Fruit fly (Drosophila melanogaster): Measurements from ENCODE around the gene thw.
A peak's percentile ranks its signal among the peaks of the same experiment; 100 is the strongest.

Gene thw

DNA sequence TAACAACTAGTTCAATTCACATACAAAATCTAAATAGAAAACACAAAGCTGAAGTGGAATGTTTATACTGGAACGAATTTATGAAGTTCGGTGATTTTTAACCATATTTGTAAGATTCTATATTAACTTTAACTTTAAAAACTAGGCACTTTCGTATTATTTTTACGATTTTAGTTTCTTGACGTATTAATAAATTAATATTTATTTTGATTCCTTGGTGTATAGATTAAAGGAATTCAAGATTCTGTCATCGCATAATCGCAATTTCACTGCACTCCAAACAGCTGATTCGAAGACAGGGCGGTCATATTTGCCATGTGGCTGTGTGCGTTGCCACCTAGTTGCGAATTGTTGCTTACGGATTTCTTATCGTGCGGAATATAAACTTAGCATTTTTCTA, 25.2 kb downstream of the thw start, which contains the start of the genes CG1227 and Dtwd2:
TSS of gene CG1227 (minus strand) at position 279 of the 400 bp plus-strand sequence.
TSS of gene Dtwd2 (plus strand) at position 336 of the 400 bp plus-strand sequence.
- peak; percentile 97 for TF ChIP-seq CG14711 (tag; optimal IDR thresholded peaks at IDR 0.05)
- TF ChIP-seq CG11617 (GFP tag; optimal IDR thresholded peaks at IDR 0.05): peak; percentile 94
- TF ChIP-seq bab1 (GFP tag; optimal IDR thresholded peaks at IDR 0.05): peak; percentile 99
- TF ChIP-seq Mnt (GFP tag; optimal IDR thresholded peaks at IDR 0.05): peak; percentile 91
- no peak for TF ChIP-seq cnc (optimal IDR thresholded peaks at IDR 0.05)
- TF ChIP-seq pad (GFP tag; optimal IDR thresholded peaks at IDR 0.05): peak; percentile 72
- TF ChIP-seq CG33017 (tag; optimal IDR thresholded peaks at IDR 0.05): peak; percentile 99
- peak; percentile 74 for TF ChIP-seq Hr96 (GFP tag; optimal IDR thresholded peaks at IDR 0.05)
- peak; percentile 85 for TF ChIP-seq CG12768 (GFP tag; optimal IDR thresholded peaks at IDR 0.05)
- peak; percentile 57 for TF ChIP-seq CG1620 (GFP tag; optimal IDR thresholded peaks at IDR 0.05)
- peak; percentile 78 for TF ChIP-seq toe (GFP tag; optimal IDR thresholded peaks at IDR 0.05)
- TF ChIP-seq ovo (GFP tag; optimal IDR thresholded peaks at IDR 0.05): peak; percentile 40
- TF ChIP-seq CG7045 (GFP tag; optimal IDR thresholded peaks at IDR 0.05): peak; percentile 97
- peak; percentile 77 for TF ChIP-seq tj (GFP tag; optimal IDR thresholded peaks at IDR 0.05)
- TF ChIP-seq Clk (GFP tag; optimal IDR thresholded peaks at IDR 0.05): peak; percentile 37
- TF ChIP-seq CG5204 (GFP tag; optimal IDR thresholded peaks at IDR 0.05): peak; percentile 83
- peak; percentile 98 for TF ChIP-seq CG7101 (tag; optimal IDR thresholded peaks at IDR 0.05)
- peak; percentile 63 for TF ChIP-seq cic (GFP tag; optimal IDR thresholded peaks at IDR 0.05)
- TF ChIP-seq kay (GFP tag; ENCODE audit: borderline replicate concordance): peak; percentile 29
- TF ChIP-seq Crg-1 (GFP tag; optimal IDR thresholded peaks at IDR 0.05): peak; percentile 64

DNA sequence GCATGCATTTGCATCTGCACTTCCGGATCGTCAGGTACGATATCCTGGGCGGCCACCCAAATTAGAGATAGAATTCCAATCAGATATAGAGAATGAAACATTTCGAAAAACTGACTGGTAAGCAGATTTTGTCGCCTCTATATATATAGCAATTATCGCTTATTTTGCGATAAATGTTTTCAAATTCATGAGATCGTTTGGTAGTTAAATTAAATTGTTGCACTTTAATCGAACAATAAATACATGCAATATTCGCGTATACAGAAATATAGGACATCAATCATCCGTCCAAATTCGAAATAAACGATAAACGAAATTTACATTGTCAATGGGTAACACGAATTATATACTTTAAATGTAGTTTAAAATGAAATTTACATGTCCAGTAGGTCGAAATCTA, 27.6 kb downstream of the thw start, which contains the start of gene Obp84a:
TSS of gene Obp84a (minus strand) at position 101 of the 400 bp plus-strand sequence.
- TF ChIP-seq Hr96 (GFP tag; optimal IDR thresholded peaks at IDR 0.05): no peak
- no peak for TF ChIP-seq tj (GFP tag; optimal IDR thresholded peaks at IDR 0.05)
- no peak for TF ChIP-seq CG7045 (GFP tag; optimal IDR thresholded peaks at IDR 0.05)
- TF ChIP-seq kay (GFP tag; ENCODE audit: borderline replicate concordance): no peak
- TF ChIP-seq CG7101 (tag; optimal IDR thresholded peaks at IDR 0.05): no peak
- no peak for TF ChIP-seq CG11617 (GFP tag; optimal IDR thresholded peaks at IDR 0.05)
- TF ChIP-seq CG1620 (GFP tag; optimal IDR thresholded peaks at IDR 0.05): no peak
- no peak for TF ChIP-seq cic (GFP tag; optimal IDR thresholded peaks at IDR 0.05)
- TF ChIP-seq bab1 (GFP tag; optimal IDR thresholded peaks at IDR 0.05): no peak
- no peak for TF ChIP-seq CG14711 (tag; optimal IDR thresholded peaks at IDR 0.05)
- no peak for TF ChIP-seq cnc (optimal IDR thresholded peaks at IDR 0.05)

- no peak for TF ChIP-seq CG11617 (GFP tag; optimal IDR thresholded peaks at IDR 0.05)
- no peak for TF ChIP-seq pad (GFP tag; optimal IDR thresholded peaks at IDR 0.05)
- no peak for TF ChIP-seq CG14711 (tag; optimal IDR thresholded peaks at IDR 0.05)
- TF ChIP-seq cic (GFP tag; optimal IDR thresholded peaks at IDR 0.05): no peak
- TF ChIP-seq CG12768 (GFP tag; optimal IDR thresholded peaks at IDR 0.05): no peak
- TF ChIP-seq tj (GFP tag; optimal IDR thresholded peaks at IDR 0.05): no peak
- no peak for TF ChIP-seq CG7101 (tag; optimal IDR thresholded peaks at IDR 0.05)
- no peak for TF ChIP-seq CG7045 (GFP tag; optimal IDR thresholded peaks at IDR 0.05)
- no peak for TF ChIP-seq bab1 (GFP tag; optimal IDR thresholded peaks at IDR 0.05)
- TF ChIP-seq toe (GFP tag; optimal IDR thresholded peaks at IDR 0.05): no peak
Observed at dm6 chr3R:7259554-7259953, 35.3 kb downstream of the thw start.

DNA sequence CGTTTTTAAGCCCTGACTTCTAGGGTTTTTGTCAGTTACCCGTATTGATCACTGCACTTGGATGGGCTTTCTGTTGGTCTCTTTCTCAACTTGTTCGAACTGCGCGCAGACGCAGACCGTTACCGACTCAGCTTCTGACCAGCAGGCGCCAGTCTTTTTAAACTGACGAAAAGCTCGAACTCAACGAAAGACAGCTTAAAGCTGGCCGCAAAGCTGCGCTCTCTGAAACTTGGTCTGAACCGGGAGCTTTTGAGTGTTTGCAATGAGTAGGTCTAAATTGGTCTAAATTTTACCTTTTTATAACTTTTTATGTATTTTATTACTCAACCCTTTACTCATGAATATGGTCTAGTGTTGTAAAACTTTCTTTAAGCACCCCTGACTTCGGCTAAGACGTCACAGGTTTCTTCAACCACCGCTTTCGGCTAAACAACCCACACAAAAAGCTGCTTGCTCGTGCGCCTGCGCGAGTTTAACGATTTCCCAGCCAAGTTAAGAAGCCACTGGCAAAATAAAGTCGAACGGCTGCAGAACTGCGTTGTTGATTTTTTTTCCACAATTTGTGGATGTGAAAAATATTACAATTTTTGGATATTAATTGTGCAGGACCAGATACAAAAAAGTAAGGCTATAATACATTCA, 41.5 kb downstream of the thw start, which contains the start of the genes Gld and Syt4:
TSS of gene Gld (minus strand) at position 137 of the 642 bp plus-strand sequence.
TSS of gene Syt4 (plus strand) at position 499 of the 642 bp plus-strand sequence.
- TF ChIP-seq bab1 (GFP tag; optimal IDR thresholded peaks at IDR 0.05) (no peak), pad (GFP tag; optimal IDR thresholded peaks at IDR 0.05) (no peak), kay (GFP tag; ENCODE audit: borderline replicate concordance) (no peak), CG7045 (GFP tag; optimal IDR thresholded peaks at IDR 0.05) (no peak), ovo (GFP tag; optimal IDR thresholded peaks at IDR 0.05) (no peak)

dm6 chr3R:7274973-7275525, 50.8 kb downstream of the thw start:
- TF ChIP-seq CG11617 (GFP tag; optimal IDR thresholded peaks at IDR 0.05) (no peak), CG5204 (GFP tag; optimal IDR thresholded peaks at IDR 0.05) (no peak), tj (GFP tag; optimal IDR thresholded peaks at IDR 0.05) (no peak), CG1620 (GFP tag; optimal IDR thresholded peaks at IDR 0.05) (no peak), ovo (GFP tag; optimal IDR thresholded peaks at IDR 0.05) (no peak), Crg-1 (GFP tag; optimal IDR thresholded peaks at IDR 0.05) (no peak), Clk (GFP tag; optimal IDR thresholded peaks at IDR 0.05) (no peak), cic (GFP tag; optimal IDR thresholded peaks at IDR 0.05) (no peak), Mnt (GFP tag; optimal IDR thresholded peaks at IDR 0.05) (no peak), cnc (optimal IDR thresholded peaks at IDR 0.05) (no peak), kay (GFP tag; ENCODE audit: borderline replicate concordance) (no peak), toe (GFP tag; optimal IDR thresholded peaks at IDR 0.05) (no peak), CG14711 (tag; optimal IDR thresholded peaks at IDR 0.05) (no peak), pad (GFP tag; optimal IDR thresholded peaks at IDR 0.05) (no peak), CG7045 (GFP tag; optimal IDR thresholded peaks at IDR 0.05) (no peak), CG12768 (GFP tag; optimal IDR thresholded peaks at IDR 0.05) (no peak), CG7101 (tag; optimal IDR thresholded peaks at IDR 0.05) (no peak), CG33017 (tag; optimal IDR thresholded peaks at IDR 0.05) (no peak), bab1 (GFP tag; optimal IDR thresholded peaks at IDR 0.05) (no peak)

dm6 chr3R:7276782-7277181, 52.6 kb downstream of the thw start:
- TF ChIP-seq CG7101 (tag; optimal IDR thresholded peaks at IDR 0.05): no peak
- no peak for TF ChIP-seq Hr96 (GFP tag; optimal IDR thresholded peaks at IDR 0.05)
- TF ChIP-seq CG33017 (tag; optimal IDR thresholded peaks at IDR 0.05): no peak
- TF ChIP-seq pad (GFP tag; optimal IDR thresholded peaks at IDR 0.05): no peak
- TF ChIP-seq CG1620 (GFP tag; optimal IDR thresholded peaks at IDR 0.05): no peak
- TF ChIP-seq Mnt (GFP tag; optimal IDR thresholded peaks at IDR 0.05): no peak
- TF ChIP-seq kay (GFP tag; ENCODE audit: borderline replicate concordance): no peak
- no peak for TF ChIP-seq cic (GFP tag; optimal IDR thresholded peaks at IDR 0.05)
- TF ChIP-seq Clk (GFP tag; optimal IDR thresholded peaks at IDR 0.05): no peak
- TF ChIP-seq tj (GFP tag; optimal IDR thresholded peaks at IDR 0.05): no peak
- no peak for TF ChIP-seq ovo (GFP tag; optimal IDR thresholded peaks at IDR 0.05)
- TF ChIP-seq Crg-1 (GFP tag; optimal IDR thresholded peaks at IDR 0.05): no peak
- TF ChIP-seq CG12768 (GFP tag; optimal IDR thresholded peaks at IDR 0.05): no peak
- no peak for TF ChIP-seq CG7045 (GFP tag; optimal IDR thresholded peaks at IDR 0.05)
- TF ChIP-seq CG5204 (GFP tag; optimal IDR thresholded peaks at IDR 0.05): no peak
- TF ChIP-seq bab1 (GFP tag; optimal IDR thresholded peaks at IDR 0.05): no peak
- no peak for TF ChIP-seq cnc (optimal IDR thresholded peaks at IDR 0.05)

Measured in whole organism, adult.